Fruit fly (Drosophila melanogaster): Measurements from ENCODE around the gene cad.
A peak's percentile ranks its signal among the peaks of the same experiment; 100 is the strongest.

cad gene

dm6 chr2L:20803733-20804164 lies 33.2 kb downstream of the cad start (continued):
- TF ChIP-seq CG4404 (GFP tag; IDR thresholded peaks at IDR 0.05), result no peak
- TF ChIP-seq nmo (GFP tag; optimal IDR thresholded peaks at IDR 0.05), result no peak
- peak; percentile 65 for TF ChIP-seq sd (tag; optimal IDR thresholded peaks at IDR 0.05)
- no peak for TF ChIP-seq al (GFP tag; IDR thresholded peaks at IDR 0.05)
- peak; percentile 43 for TF ChIP-seq nerfin-1 (tag; optimal IDR thresholded peaks at IDR 0.05)
- no peak for TF ChIP-seq Meics (GFP tag; optimal IDR thresholded peaks at IDR 0.05)
- TF ChIP-seq CG10431 (GFP tag; optimal IDR thresholded peaks at IDR 0.05), result no peak
- TF ChIP-seq seq (GFP tag; IDR thresholded peaks at IDR 0.05), result peak; percentile 31; the same call in 1 of the 2 replicates
- TF ChIP-seq eyg (GFP tag; optimal IDR thresholded peaks at IDR 0.05), result no peak
- no peak for TF ChIP-seq HLHmδ (GFP tag; optimal IDR thresholded peaks at IDR 0.05)
- no peak for TF ChIP-seq Eip74EF (GFP tag; optimal IDR thresholded peaks at IDR 0.05)
- TF ChIP-seq so (GFP tag; IDR thresholded peaks at IDR 0.05), result no peak
- TF ChIP-seq mam (GFP tag; optimal IDR thresholded peaks at IDR 0.05), result no peak
- 0 out of 2 replicates have a peak, but pooled peaks have one; percentile 27 for TF ChIP-seq amos (GFP tag; IDR thresholded peaks at IDR 0.05; ENCODE audit: partially characterized antibody)
- no peak for TF ChIP-seq CG11504 (tag; optimal IDR thresholded peaks at IDR 0.05)
- TF ChIP-seq CG12155 (GFP tag; optimal IDR thresholded peaks at IDR 0.05), result no peak
- no peak for TF ChIP-seq ranshi (GFP tag; IDR thresholded peaks at IDR 0.05)
- TF ChIP-seq CG9609 (GFP tag; optimal IDR thresholded peaks at IDR 0.05), result no peak
- no peak for TF ChIP-seq CG3407 (GFP tag; optimal IDR thresholded peaks at IDR 0.05)
- TF ChIP-seq gsb-n (tag; optimal IDR thresholded peaks at IDR 0.05), result no peak
- TF ChIP-seq CG2678 (tag; optimal IDR thresholded peaks at IDR 0.05), result no peak
- TF ChIP-seq Trl (optimal IDR thresholded peaks at IDR 0.05), result peak; percentile 45 to 52
- TF ChIP-seq Trl (GFP tag; optimal IDR thresholded peaks at IDR 0.05), result no peak
- no peak for TF ChIP-seq sens (GFP tag)
- peak; percentile 25 for TF ChIP-seq CG18599 (GFP tag; optimal IDR thresholded peaks at IDR 0.05)
- no peak for TF ChIP-seq E2f2 (GFP tag; IDR thresholded peaks at IDR 0.05)
- TF ChIP-seq Dbx (GFP tag; IDR thresholded peaks at IDR 0.05), result no peak
- TF ChIP-seq CG16815 (GFP tag; optimal IDR thresholded peaks at IDR 0.05), result no peak
- no peak for TF ChIP-seq nau (GFP tag; optimal IDR thresholded peaks at IDR 0.05)
- TF ChIP-seq HLH54F (GFP tag; optimal IDR thresholded peaks at IDR 0.05), result no peak
- no peak for TF ChIP-seq C15 (GFP tag; IDR thresholded peaks at IDR 0.05)
- no peak for TF ChIP-seq CG12236 (GFP tag; optimal IDR thresholded peaks at IDR 0.05)
- no peak for TF ChIP-seq Abd-B (GFP tag; optimal IDR thresholded peaks at IDR 0.05)
- TF ChIP-seq vvl (GFP tag; IDR thresholded peaks at IDR 0.05), result no peak
- TF ChIP-seq pb (GFP tag; optimal IDR thresholded peaks at IDR 0.05), result no peak
- TF ChIP-seq croc (GFP tag; conservative IDR thresholded peaks at IDR 0.05), result no peak
- TF ChIP-seq CG10267 (tag; optimal IDR thresholded peaks at IDR 0.05), result no peak
- no peak for TF ChIP-seq Dek (tag; optimal IDR thresholded peaks at IDR 0.05)
- no peak for TF ChIP-seq Chrac-16 (GFP tag; optimal IDR thresholded peaks at IDR 0.05)
- no peak for TF ChIP-seq Nf-YB (GFP tag; optimal IDR thresholded peaks at IDR 0.05)
- TF ChIP-seq crol (GFP tag; IDR thresholded peaks at IDR 0.05), result peak; percentile 91
- TF ChIP-seq Gug (GFP tag; IDR thresholded peaks at IDR 0.05), result no peak
- no peak for TF ChIP-seq zen2 (GFP tag; IDR thresholded peaks at IDR 0.05; ENCODE audit: partially characterized antibody)
- TF ChIP-seq CG17385 (GFP tag; optimal IDR thresholded peaks at IDR 0.05), result no peak
- no peak for TF ChIP-seq CG17612 (GFP tag; IDR thresholded peaks at IDR 0.05)
- TF ChIP-seq scrt (GFP tag; optimal IDR thresholded peaks at IDR 0.05), result peak; percentile 99
- TF ChIP-seq CG9797 (GFP tag; optimal IDR thresholded peaks at IDR 0.05), result no peak
- TF ChIP-seq lab (GFP tag; optimal IDR thresholded peaks at IDR 0.05), result peak; percentile 7
- no peak for TF ChIP-seq sna (GFP tag; IDR thresholded peaks at IDR 0.05; ENCODE audit: partially characterized antibody)
- TF ChIP-seq CG17802 (tag; optimal IDR thresholded peaks at IDR 0.05), result no peak
- TF ChIP-seq Hr39 (optimal IDR thresholded peaks at IDR 0.05), result no peak
- no peak for TF ChIP-seq Ada2b (GFP tag; IDR thresholded peaks at IDR 0.05)

All from whole organism, embryonic.